Worm (Caenorhabditis elegans) whole organism, mixed stage, embryonic: Measurements from ENCODE around the gene twk-22.

Experiments
- M03D4.4 ChIP-seq: sonication (generic microtip); optimal IDR thresholded peaks from 2 replicates; lab custom pipeline; 2017; ENCODE audit warnings: mild to moderate bottlenecking, missing genetic modification characterization, missing compliant biosample characterization
- bed-3 ChIP-seq: fragments of 200-800 bp; sonication (Bioruptor generic); optimal IDR thresholded peaks from 3 replicates; lab custom pipeline; 2018; ENCODE audit warnings: mild to moderate bottlenecking, missing genetic modification characterization, moderate library complexity, missing compliant biosample characterization
- blmp-1 ChIP-seq: fragments of 150-350 bp; optimal IDR thresholded peaks from 2 replicates; lab custom pipeline; 2014; ENCODE audit warnings: missing biosample characterization, missing genetic modification characterization
- ceh-43 ChIP-seq: fragments of 200-800 bp; sonication (Bioruptor generic); optimal IDR thresholded peaks from 2 replicates; lab custom pipeline; 2018; ENCODE audit warnings: mild to moderate bottlenecking, missing genetic modification characterization, moderate library complexity, missing compliant biosample characterization
- ceh-83 ChIP-seq: fragments of 200-800 bp; sonication (Bioruptor generic); optimal IDR thresholded peaks from 2 replicates; lab custom pipeline; 2018; ENCODE audit warnings: mild to moderate bottlenecking, missing genetic modification characterization, missing compliant biosample characterization
- ces-1 ChIP-seq: fragments of 150-350 bp; optimal IDR thresholded peaks from 2 replicates; lab custom pipeline; 2014; ENCODE audit warnings: missing biosample characterization, missing genetic modification reagents, missing genetic modification characterization
- cnd-1 ChIP-seq: fragments of 200-800 bp; sonication (Bioruptor generic); optimal IDR thresholded peaks from 2 replicates; lab custom pipeline; 2018; ENCODE audit warnings: mild to moderate bottlenecking, missing genetic modification characterization, missing compliant biosample characterization
- drap-1 ChIP-seq: fragments of 200-800 bp; sonication (Bioruptor generic); optimal IDR thresholded peaks from 3 replicates; lab custom pipeline; 2018; ENCODE audit warnings: mild to moderate bottlenecking, missing genetic modification characterization, missing compliant biosample characterization
- elt-1 ChIP-seq: sonication (generic microtip); optimal IDR thresholded peaks from 2 replicates; lab custom pipeline; 2017; ENCODE audit warnings: missing genetic modification characterization, mild to moderate bottlenecking, missing compliant biosample characterization, antibody characterized with exemption, moderate library complexity, borderline replicate concordance; ENCODE audit not compliant: insufficient read depth
- elt-3 ChIP-seq: fragments of 150-350 bp; optimal IDR thresholded peaks from 2 replicates; lab custom pipeline; 2014; ENCODE audit warnings: missing biosample characterization, missing genetic modification characterization
- flh-1 ChIP-seq: fragments of 200-800 bp; sonication (Bioruptor generic); optimal IDR thresholded peaks from 2 replicates; lab custom pipeline; 2018; ENCODE audit warnings: mild to moderate bottlenecking, missing genetic modification characterization, moderate library complexity, missing compliant biosample characterization
- ham-2 ChIP-seq: fragments of 200-800 bp; sonication (Bioruptor generic); optimal IDR thresholded peaks from 2 replicates; lab custom pipeline; 2018; ENCODE audit warnings: mild to moderate bottlenecking, missing genetic modification characterization, missing compliant biosample characterization
- hlh-1 ChIP-seq: fragments of 150-350 bp; optimal IDR thresholded peaks from 2 replicates; lab custom pipeline; 2014; ENCODE audit warnings: missing biosample characterization, missing genetic modification reagents, missing genetic modification characterization
- lin-13 ChIP-seq: fragments of 150-350 bp; optimal IDR thresholded peaks from 2 replicates; lab custom pipeline; 2014; ENCODE audit warnings: missing biosample characterization, missing genetic modification characterization
- lsy-2 ChIP-seq: fragments of 150-350 bp; optimal IDR thresholded peaks from 2 replicates; lab custom pipeline; 2014; ENCODE audit warnings: missing biosample characterization, missing genetic modification characterization
- mab-5 ChIP-seq: fragments of 150-350 bp; optimal IDR thresholded peaks from 2 replicates; lab custom pipeline; 2014; ENCODE audit warnings: missing biosample characterization, missing genetic modification characterization
- mep-1 ChIP-seq: fragments of 150-350 bp; optimal IDR thresholded peaks from 2 replicates; lab custom pipeline; 2017; ENCODE audit warnings: missing biosample characterization, missing genetic modification reagents, missing genetic modification characterization, inconsistent platforms
- mls-2 ChIP-seq: sonication (generic microtip); optimal IDR thresholded peaks from 2 replicates; lab custom pipeline; 2016; ENCODE audit warnings: mild to moderate bottlenecking, missing genetic modification characterization, moderate library complexity, missing compliant biosample characterization
- nhr-12 ChIP-seq: fragments of 150-350 bp; optimal IDR thresholded peaks from 2 replicates; lab custom pipeline; 2014; ENCODE audit warnings: missing biosample characterization, missing genetic modification characterization
- nhr-2 ChIP-seq: fragments of 150-350 bp; optimal IDR thresholded peaks from 2 replicates; lab custom pipeline; 2014; ENCODE audit warnings: missing biosample characterization, missing genetic modification characterization
- nhr-237 ChIP-seq: fragments of 150-350 bp; optimal IDR thresholded peaks from 2 replicates; lab custom pipeline; 2014; ENCODE audit warnings: missing biosample characterization, missing genetic modification characterization
- nhr-76 ChIP-seq: sonication (generic microtip); optimal IDR thresholded peaks from 2 replicates; lab custom pipeline; 2017; ENCODE audit warnings: missing biosample characterization, missing genetic modification characterization
- pha-4 ChIP-seq: fragments of 150-350 bp; optimal IDR thresholded peaks from 2 replicates; lab custom pipeline; 2018; ENCODE audit warnings: missing biosample characterization, missing genetic modification reagents, missing genetic modification characterization
- snpc-4 ChIP-seq: fragments of 150-350 bp; optimal IDR thresholded peaks from 2 replicates; lab custom pipeline; 2014; ENCODE audit warnings: missing biosample characterization, missing genetic modification characterization
- sptf-1 ChIP-seq: sonication (generic microtip); optimal IDR thresholded peaks from 2 replicates; lab custom pipeline; 2017; ENCODE audit warnings: mild to moderate bottlenecking, missing genetic modification characterization, moderate library complexity, missing compliant biosample characterization
- tbx-8 ChIP-seq: fragments of 200-800 bp; sonication (Bioruptor generic); optimal IDR thresholded peaks from 2 replicates; lab custom pipeline; 2018; ENCODE audit warnings: mild to moderate bottlenecking, missing genetic modification characterization, moderate library complexity, missing compliant biosample characterization
- unc-120 ChIP-seq: sonication (generic microtip); optimal IDR thresholded peaks from 2 replicates; lab custom pipeline; 2017; ENCODE audit warnings: missing genetic modification characterization, missing compliant biosample characterization; ENCODE audit not compliant: poor library complexity, severe bottlenecking
- unc-62 ChIP-seq: fragments of 150-350 bp; optimal IDR thresholded peaks from 2 replicates; lab custom pipeline; 2014; ENCODE audit warnings: missing biosample characterization, missing genetic modification reagents, missing genetic modification characterization
- zip-8 ChIP-seq: fragments of 150-350 bp; optimal IDR thresholded peaks from 2 replicates; lab custom pipeline; 2014; ENCODE audit warnings: missing biosample characterization, missing genetic modification characterization
- ztf-11 ChIP-seq: fragments of 150-350 bp; optimal IDR thresholded peaks from 2 replicates; lab custom pipeline; 2014; ENCODE audit warnings: missing biosample characterization, missing genetic modification characterization

The twk-22 gene

ce11 chrX:16346212-16346883, 40.1 kb downstream of the twk-22 start:
- TF ChIP-seq unc-120 (tag; lab: Kevin White, UChicago) (no peak), nhr-2 (tag; lab: Kevin White, UChicago) (no peak), zip-8 (no peak), lin-13 (tag; lab: Kevin White, UChicago) (no peak), ces-1 (GFP tag; lab: Kevin White, UChicago) (no peak), M03D4.4 (no peak), mep-1 (tag; lab: Kevin White, UChicago) (no peak), blmp-1 (tag; lab: Kevin White, UChicago) (no peak), drap-1 (GFP tag; lab: Kevin White, UChicago) (no peak), pha-4 (tag; lab: Kevin White, UChicago) (no peak), ham-2 (no peak), mab-5 (tag; lab: Kevin White, UChicago) (no peak), flh-1 (no peak), hlh-1 (tag; lab: Kevin White, UChicago) (no peak), ceh-43 (GFP tag; lab: Kevin White, UChicago) (no peak), nhr-76 (no peak), tbx-8 (GFP tag; lab: Kevin White, UChicago) (no peak), elt-3 (tag; lab: Kevin White, UChicago) (no peak), nhr-12 (tag; lab: Kevin White, UChicago) (no peak), sptf-1 (tag; lab: Kevin White, UChicago) (no peak)

DNA sequence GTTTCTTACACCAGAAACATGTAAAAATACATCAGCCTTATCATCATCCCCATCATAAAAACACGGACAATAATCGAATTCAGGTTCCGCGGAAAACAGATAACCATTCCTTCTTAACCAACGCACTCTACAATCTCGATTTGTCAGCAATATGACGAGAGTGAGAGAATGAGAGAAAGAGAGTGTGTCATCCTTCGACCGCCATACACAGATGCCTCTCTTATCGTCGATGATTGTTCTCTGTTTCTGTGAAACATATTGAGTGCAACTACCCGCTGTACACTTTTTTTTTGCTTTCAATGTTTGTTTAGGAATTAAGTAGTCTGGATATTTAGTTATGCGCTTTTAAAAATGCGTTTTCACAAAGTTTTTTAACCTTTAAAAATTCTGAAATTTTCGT, 42.8 kb downstream of the twk-22 start:
- TF ChIP-seq unc-120 (tag; lab: Kevin White, UChicago) = no peak
- peak; percentile 29 for TF ChIP-seq unc-62 (GFP tag; lab: Kevin White, UChicago)
- TF ChIP-seq elt-1 (tag; lab: Kevin White, UChicago) = peak; percentile 65

- TF ChIP-seq nhr-237 (tag; lab: Kevin White, UChicago) (no peak), mls-2 (no peak), sptf-1 (tag; lab: Kevin White, UChicago) (no peak), unc-62 (GFP tag; lab: Kevin White, UChicago) (no peak), tbx-8 (GFP tag; lab: Kevin White, UChicago) (no peak), elt-1 (tag; lab: Kevin White, UChicago) (no peak), lsy-2 (no peak), lin-13 (tag; lab: Kevin White, UChicago) (no peak), snpc-4 (tag; lab: Kevin White, UChicago) (no peak), ceh-43 (GFP tag; lab: Kevin White, UChicago) (no peak), pha-4 (tag; lab: Kevin White, UChicago) (no peak), ham-2 (no peak), cnd-1 (tag; lab: Kevin White, UChicago) (no peak), mab-5 (tag; lab: Kevin White, UChicago) (no peak), nhr-2 (tag; lab: Kevin White, UChicago) (no peak), bed-3 (GFP tag; lab: Kevin White, UChicago) (no peak), nhr-12 (tag; lab: Kevin White, UChicago) (no peak)
- TF ChIP-seq, all 35 proteins: peak for 0
Measured at ce11 chrX:16352503-16352902, 46.2 kb downstream of the twk-22 start.

- TF ChIP-seq unc-62 (GFP tag; lab: Kevin White, UChicago) = no peak
- no peak for TF ChIP-seq nhr-2 (tag; lab: Kevin White, UChicago)
- TF ChIP-seq ceh-83 (GFP tag; lab: Kevin White, UChicago) = no peak
- no peak for TF ChIP-seq bed-3 (GFP tag; lab: Kevin White, UChicago)
- TF ChIP-seq ztf-11 (tag; lab: Kevin White, UChicago) = no peak
- no peak for TF ChIP-seq hlh-1 (tag; lab: Kevin White, UChicago)
- no peak for TF ChIP-seq blmp-1 (tag; lab: Kevin White, UChicago)
- no peak for TF ChIP-seq flh-1
- no peak for TF ChIP-seq nhr-76
Measured at ce11 chrX:16354598-16355211, 48.4 kb downstream of the twk-22 start, which contains the start of gene nhr-28. TSS of gene nhr-28 (plus strand) at chrX:16354976.
